Fruit fly (Drosophila melanogaster) whole organism, embryonic: ENCODE results near the gene nmo.
A peak's percentile ranks its signal among the peaks of the same experiment; 100 is the strongest.

Source experiments
- CG10462 ChIP-seq: fragments of 200-800 bp; sonication (Bioruptor generic); optimal IDR thresholded peaks from 2 replicates; lab custom pipeline; 2016; ENCODE audit warnings: missing biosample characterization, missing genetic modification characterization
- CG11398 ChIP-seq: fragments of 200-800 bp; sonication (Bioruptor generic); optimal IDR thresholded peaks from 2 replicates; lab custom pipeline; 2016; ENCODE audit warnings: missing biosample characterization, missing genetic modification characterization
- CG12391 ChIP-seq: fragments of 200-800 bp; sonication (Bioruptor generic); optimal IDR thresholded peaks from 3 replicates; lab custom pipeline; 2018; ENCODE audit warnings: missing biosample characterization, mild to moderate bottlenecking, missing genetic modification characterization, moderate library complexity
- CG13123 ChIP-seq: fragments of 200-800 bp; sonication (Bioruptor generic); optimal IDR thresholded peaks from 2 replicates; lab custom pipeline; 2016; ENCODE audit warnings: missing biosample characterization, missing genetic modification characterization
- CG1603 ChIP-seq: fragments of 200-800 bp; sonication (Bioruptor generic); optimal IDR thresholded peaks from 2 replicates; lab custom pipeline; 2019; ENCODE audit warnings: missing biosample characterization, mild to moderate bottlenecking, missing genetic modification characterization, moderate library complexity
- CG17328 ChIP-seq: fragments of 200-800 bp; sonication (Bioruptor generic); IDR thresholded peaks from 2 replicates; pipeline ENCODE4 v1.3.6; 2022; ENCODE audit warnings: missing biosample characterization, missing genetic modification characterization
- CG17359 ChIP-seq: fragments of 200-800 bp; sonication (Bioruptor generic); optimal IDR thresholded peaks from 3 replicates; lab custom pipeline; 2018; ENCODE audit warnings: missing biosample characterization, mild to moderate bottlenecking, missing genetic modification characterization, moderate library complexity
- CG1792 ChIP-seq: fragments of 200-800 bp; sonication (Bioruptor generic); optimal IDR thresholded peaks from 2 replicates; lab custom pipeline; 2016; ENCODE audit warnings: missing biosample characterization, missing genetic modification characterization
- CG2120 ChIP-seq: fragments of 200-800 bp; sonication (Bioruptor generic); optimal IDR thresholded peaks from 3 replicates; lab custom pipeline; 2016; ENCODE audit warnings: missing biosample characterization, missing genetic modification characterization
- CG2199 ChIP-seq: fragments of 200-800 bp; sonication (Bioruptor generic); IDR thresholded peaks from 3 replicates; pipeline ENCODE4 v1.3.6; 2022; ENCODE audit warnings: missing biosample characterization, missing genetic modification characterization
- CG2202 ChIP-seq: fragments of 200-800 bp; sonication (Bioruptor generic); optimal IDR thresholded peaks from 2 replicates; lab custom pipeline; 2018; ENCODE audit warnings: missing biosample characterization, mild to moderate bottlenecking, missing genetic modification characterization
- CG33557 ChIP-seq: fragments of 200-800 bp; sonication (Bioruptor generic); optimal IDR thresholded peaks from 2 replicates; lab custom pipeline; 2019; ENCODE audit warnings: missing biosample characterization, mild to moderate bottlenecking, missing genetic modification characterization, moderate library complexity
- CG42726 ChIP-seq: fragments of 200-800 bp; sonication (Bioruptor generic); IDR thresholded peaks from 2 replicates; pipeline ENCODE4 v1.3.6; 2022; ENCODE audit warnings: missing biosample characterization, missing genetic modification characterization; ENCODE audit not compliant: partially characterized antibody
- CG4360 ChIP-seq: fragments of 200-800 bp; sonication (Bioruptor generic); IDR thresholded peaks from 2 replicates; pipeline ENCODE4 v1.3.6; 2022; ENCODE audit warnings: missing biosample characterization, missing genetic modification characterization
- CG4730 ChIP-seq: fragments of 200-800 bp; sonication (Bioruptor generic); IDR thresholded peaks from 2 replicates; pipeline ENCODE4 v1.3.6; 2022; ENCODE audit warnings: missing biosample characterization, missing genetic modification characterization
- CG8281 ChIP-seq: fragments of 200-800 bp; sonication (Bioruptor generic); optimal IDR thresholded peaks from 2 replicates; lab custom pipeline; 2018; ENCODE audit warnings: missing biosample characterization, mild to moderate bottlenecking, missing genetic modification characterization, moderate library complexity
- CG9797 ChIP-seq: fragments of 200-800 bp; sonication (Bioruptor generic); optimal IDR thresholded peaks from 3 replicates; lab custom pipeline; 2018; ENCODE audit warnings: missing biosample characterization, mild to moderate bottlenecking, missing genetic modification characterization
- Dfd ChIP-seq, 2 experiments: fragments of >200 bp; optimal IDR thresholded peaks; 2 replicates each; lab custom pipeline; 2017; ENCODE audit warnings: missing biosample characterization in 2 of 2, missing genetic modification characterization in 2 of 2
- ERR ChIP-seq: fragments of 200-800 bp; sonication (Bioruptor generic); optimal IDR thresholded peaks from 2 replicates; lab custom pipeline; 2016; ENCODE audit warnings: missing biosample characterization, missing genetic modification characterization
- Fer3 ChIP-seq: fragments of 200-800 bp; sonication (Bioruptor generic); optimal IDR thresholded peaks from 2 replicates; lab custom pipeline; 2018; ENCODE audit warnings: missing biosample characterization, mild to moderate bottlenecking, missing genetic modification characterization, moderate library complexity
- HmgD ChIP-seq: fragments of 200-800 bp; sonication (Bioruptor generic); optimal IDR thresholded peaks from 3 replicates; lab custom pipeline; 2016; ENCODE audit warnings: missing biosample characterization, missing genetic modification characterization
- Hmr ChIP-seq: fragments of 200-800 bp; sonication (Bioruptor generic); optimal IDR thresholded peaks from 3 replicates; lab custom pipeline; 2017; ENCODE audit warnings: mild to moderate bottlenecking, missing biosample characterization, missing genetic modification reagents, missing genetic modification characterization
- Hr51 ChIP-seq, 2 experiments: fragments of 200-800 bp; sonication (Bioruptor generic); optimal IDR thresholded peaks; 2 replicates in 1 of 2; 3 replicates in 1 of 2; lab custom pipeline; 2016 to 2018; ENCODE audit warnings: missing biosample characterization in 2 of 2, missing genetic modification characterization in 2 of 2, mild to moderate bottlenecking in 1 of 2, moderate library complexity in 1 of 2
- Nf-YB ChIP-seq: fragments of 200-800 bp; sonication (Bioruptor generic); optimal IDR thresholded peaks from 3 replicates; lab custom pipeline; 2019; ENCODE audit warnings: missing biosample characterization, mild to moderate bottlenecking, missing genetic modification characterization, moderate library complexity
- Ptx1 ChIP-seq: fragments of 200-800 bp; sonication (Bioruptor generic); IDR thresholded peaks from 2 replicates; pipeline ENCODE4 v1.3.6; 2022; ENCODE audit warnings: missing biosample characterization, missing genetic modification characterization
- Rfx ChIP-seq: fragments of 200-800 bp; sonication (Bioruptor generic); IDR thresholded peaks from 2 replicates; pipeline ENCODE4 v1.3.6; 2022; ENCODE audit warnings: missing biosample characterization, missing genetic modification characterization
- Taf1 ChIP-seq: fragments of 200-800 bp; sonication (Bioruptor generic); IDR thresholded peaks from 2 replicates; pipeline ENCODE4 v1.3.6; 2022; ENCODE audit warnings: missing biosample characterization, missing genetic modification characterization
- bab2 ChIP-seq: fragments of 200-800 bp; sonication (Bioruptor generic); optimal IDR thresholded peaks from 2 replicates; lab custom pipeline; 2016; ENCODE audit warnings: missing biosample characterization, missing genetic modification characterization
- br ChIP-seq: fragments of >200 bp; optimal IDR thresholded peaks from 2 replicates; lab custom pipeline; 2017
- cg ChIP-seq: fragments of 200-800 bp; sonication (Bioruptor generic); optimal IDR thresholded peaks from 3 replicates; lab custom pipeline; 2019; ENCODE audit warnings: missing biosample characterization, mild to moderate bottlenecking, missing genetic modification characterization, moderate library complexity
- da ChIP-seq: fragments of 200-800 bp; sonication (Bioruptor generic); optimal IDR thresholded peaks from 2 replicates; lab custom pipeline; 2016; ENCODE audit warnings: missing biosample characterization, missing genetic modification characterization
- danr ChIP-seq: fragments of 200-800 bp; sonication (Bioruptor generic); IDR thresholded peaks from 2 replicates; pipeline ENCODE4 v1.3.6; 2022; ENCODE audit warnings: missing biosample characterization, missing genetic modification characterization
- dm ChIP-seq: fragments of 200-800 bp; sonication (Bioruptor generic); optimal IDR thresholded peaks from 3 replicates; lab custom pipeline; 2016; ENCODE audit warnings: missing biosample characterization, missing genetic modification characterization
- emc ChIP-seq: fragments of 200-800 bp; sonication (Bioruptor generic); optimal IDR thresholded peaks from 2 replicates; lab custom pipeline; 2016; ENCODE audit warnings: missing biosample characterization, missing genetic modification characterization
- fd64A ChIP-seq: fragments of 200-800 bp; sonication (Bioruptor generic); optimal IDR thresholded peaks from 3 replicates; lab custom pipeline; 2018; ENCODE audit warnings: missing biosample characterization, mild to moderate bottlenecking, missing genetic modification characterization
- fu2 ChIP-seq: fragments of 200-800 bp; sonication (Bioruptor generic); optimal IDR thresholded peaks from 2 replicates; lab custom pipeline; 2016; ENCODE audit warnings: missing biosample characterization, missing genetic modification characterization
- hkb ChIP-seq, 2 experiments: fragments of 200-800 bp in 1 of 2; fragments of >200 bp in 1 of 2; sonication (Bioruptor generic) in 1 of 2; IDR thresholded peaks in 1 of 2; optimal IDR thresholded peaks in 1 of 2; 2 replicates each; pipeline versions ENCODE4 v1.3.6 to Lab custom; 2017 to 2022; ENCODE audit warnings: missing biosample characterization in 1 of 2, missing genetic modification characterization in 1 of 2
- ind ChIP-seq: fragments of 200-800 bp; sonication (Bioruptor generic); optimal IDR thresholded peaks from 3 replicates; lab custom pipeline; 2016; ENCODE audit warnings: missing biosample characterization, missing genetic modification characterization
- mld ChIP-seq: fragments of 200-800 bp; sonication (Bioruptor generic); IDR thresholded peaks from 3 replicates; pipeline ENCODE4 v1.3.6; 2022; ENCODE audit warnings: missing biosample characterization, missing genetic modification characterization; ENCODE audit not compliant: partially characterized antibody
- nerfin-2 ChIP-seq: fragments of 200-800 bp; sonication (Bioruptor generic); IDR thresholded peaks from 2 replicates; pipeline ENCODE4 v1.3.6; 2022; ENCODE audit warnings: missing biosample characterization, missing genetic modification characterization; ENCODE audit not compliant: partially characterized antibody
- pb ChIP-seq: fragments of 200-800 bp; sonication (Bioruptor generic); optimal IDR thresholded peaks from 3 replicates; lab custom pipeline; 2016; ENCODE audit warnings: missing biosample characterization, missing genetic modification characterization
- phol ChIP-seq: fragments of 200-800 bp; sonication (Bioruptor generic); optimal IDR thresholded peaks from 3 replicates; lab custom pipeline; 2018; ENCODE audit warnings: missing biosample characterization, mild to moderate bottlenecking, missing genetic modification characterization, moderate library complexity
- scrt ChIP-seq: fragments of 200-800 bp; sonication (Bioruptor generic); optimal IDR thresholded peaks from 2 replicates; lab custom pipeline; 2018; ENCODE audit warnings: missing biosample characterization, mild to moderate bottlenecking, missing genetic modification characterization, moderate library complexity
- sens ChIP-seq: fragments of 200-800 bp; sonication (Bioruptor generic); peaks from one replicate; lab custom pipeline; 2016; ENCODE audit warnings: missing biosample characterization, missing genetic modification characterization
- sens-2 ChIP-seq: fragments of 200-800 bp; sonication (Bioruptor generic); IDR thresholded peaks from 2 replicates; pipeline ENCODE4 v1.3.6; 2022; ENCODE audit warnings: missing biosample characterization, missing genetic modification characterization
- ssp ChIP-seq: fragments of 200-800 bp; sonication (Bioruptor generic); IDR thresholded peaks from 2 replicates; pipeline ENCODE4 v1.3.6; 2022; ENCODE audit warnings: missing biosample characterization, missing genetic modification characterization
- tna ChIP-seq: fragments of 200-800 bp; sonication (Bioruptor generic); IDR thresholded peaks from 2 replicates; pipeline ENCODE4 v1.3.6; 2022; ENCODE audit warnings: missing biosample characterization, missing genetic modification characterization; ENCODE audit not compliant: partially characterized antibody
- twi ChIP-seq: fragments of 200-800 bp; optimal IDR thresholded peaks from 2 replicates; lab custom pipeline; 2019; ENCODE audit warnings: missing biosample characterization, mild to moderate bottlenecking, missing genetic modification characterization, moderate library complexity
- unc-4 ChIP-seq: fragments of 200-800 bp; sonication (Bioruptor generic); IDR thresholded peaks from 2 replicates; pipeline ENCODE4 v1.3.6; 2022; ENCODE audit warnings: missing biosample characterization, missing genetic modification characterization; ENCODE audit not compliant: partially characterized antibody
- zf30C ChIP-seq: fragments of 200-800 bp; sonication (Bioruptor generic); optimal IDR thresholded peaks from 3 replicates; lab custom pipeline; 2018; ENCODE audit warnings: missing biosample characterization, mild to moderate bottlenecking, missing genetic modification characterization
- zfh2 ChIP-seq: fragments of 200-800 bp; sonication (Bioruptor generic); optimal IDR thresholded peaks from 2 replicates; lab custom pipeline; 2016; ENCODE audit warnings: missing biosample characterization, missing genetic modification characterization

nmo gene

dm6 chr3L:8081822-8082221 lies 103.0 kb downstream of the nmo start:
- TF ChIP-seq phol (tag; lab: Kevin White, UChicago) = no peak
- no peak for TF ChIP-seq da (GFP tag; lab: Kevin White, UChicago)
- TF ChIP-seq CG2199 = peak; percentile 86
- TF ChIP-seq Hr51 (GFP tag; optimal IDR thresholded peaks at IDR 0.05; lab: Kevin White, UChicago) = peak in 1 of 2 experiments; percentile 49
- no peak for TF ChIP-seq CG2202 (tag; lab: Kevin White, UChicago)
- no peak for TF ChIP-seq ssp (GFP tag; lab: Robert Waterston, UW)
- no peak for TF ChIP-seq zfh2 (GFP tag; lab: Kevin White, UChicago)
- no peak for TF ChIP-seq CG13123
- peak; percentile 5 for TF ChIP-seq ind (GFP tag; lab: Kevin White, UChicago)
- TF ChIP-seq HmgD (GFP tag; lab: Kevin White, UChicago) = no peak
- no peak for TF ChIP-seq danr
- TF ChIP-seq CG4360 (GFP tag; lab: Robert Waterston, UW) = no peak
- TF ChIP-seq Hmr (GFP tag; lab: Kevin White, UChicago) = peak; percentile 69
- no peak for TF ChIP-seq nerfin-2 (GFP tag; lab: Robert Waterston, UW)
- peak; percentile 98 for TF ChIP-seq scrt (GFP tag; lab: Kevin White, UChicago)
- TF ChIP-seq CG33557 (GFP tag; lab: Kevin White, UChicago) = no peak
- peak; percentile 72; the same call in 1 of the 2 replicates for TF ChIP-seq Rfx (GFP tag; lab: Robert Waterston, UW)
- no peak for TF ChIP-seq CG11398 (GFP tag; lab: Kevin White, UChicago)
- no peak; the same call in 1 of the 2 replicates for TF ChIP-seq sens-2
- TF ChIP-seq hkb (optimal IDR thresholded peaks at IDR 0.05; lab: Kevin White, UChicago) = no peak
- TF ChIP-seq hkb (GFP tag; IDR thresholded peaks at IDR 0.05; lab: Robert Waterston, UW) = peak; percentile 67
- peak; percentile 58 for TF ChIP-seq ERR
- no peak for TF ChIP-seq mld (GFP tag; lab: Robert Waterston, UW)
- no peak for TF ChIP-seq emc (GFP tag; lab: Kevin White, UChicago)
- TF ChIP-seq bab2 (GFP tag; lab: Kevin White, UChicago) = peak; percentile 1
- no peak for TF ChIP-seq CG9797 (GFP tag; lab: Kevin White, UChicago)
- TF ChIP-seq CG12391 (tag; lab: Kevin White, UChicago) = peak; percentile 18
- TF ChIP-seq CG42726 (GFP tag; lab: Robert Waterston, UW) = no peak
- TF ChIP-seq CG1792 (GFP tag; lab: Kevin White, UChicago) = peak; percentile 1
- TF ChIP-seq CG17328 = no peak
- TF ChIP-seq CG4730 (GFP tag; lab: Robert Waterston, UW) = no peak
- TF ChIP-seq tna (GFP tag; lab: Robert Waterston, UW) = no peak
- TF ChIP-seq twi (tag; lab: Kevin White, UChicago) = no peak
- TF ChIP-seq unc-4 (GFP tag; lab: Robert Waterston, UW) = peak; percentile 51; the same call in 1 of the 2 replicates
- no peak for TF ChIP-seq pb (GFP tag; lab: Kevin White, UChicago)
- TF ChIP-seq CG8281 (tag; lab: Kevin White, UChicago) = peak; percentile 28
- peak; percentile 46 for TF ChIP-seq Fer3 (tag; lab: Kevin White, UChicago)
- no peak for TF ChIP-seq Nf-YB
- peak; percentile 83 for TF ChIP-seq sens
- no peak for TF ChIP-seq fu2 (GFP tag; lab: Kevin White, UChicago)
- TF ChIP-seq Ptx1 (GFP tag; lab: Robert Waterston, UW) = no peak
- peak; percentile 40 for TF ChIP-seq CG1603
- TF ChIP-seq Taf1 (GFP tag; lab: Robert Waterston, UW) = no peak
- peak; percentile 56 for TF ChIP-seq CG2120
- no peak for TF ChIP-seq CG10462 (GFP tag; lab: Kevin White, UChicago)
- no peak for TF ChIP-seq cg (GFP tag; lab: Kevin White, UChicago)
- no peak for TF ChIP-seq Dfd (GFP tag; optimal IDR thresholded peaks at IDR 0.05; lab: Kevin White, UChicago)
- peak; percentile 2 for TF ChIP-seq fd64A (GFP tag; lab: Kevin White, UChicago)
- TF ChIP-seq br (lab: Kevin White, UChicago) = no peak
- no peak for TF ChIP-seq zf30C (GFP tag; lab: Kevin White, UChicago)
- TF ChIP-seq CG17359 (tag; lab: Kevin White, UChicago) = peak; percentile 42
- TF ChIP-seq dm (GFP tag; lab: Kevin White, UChicago) = no peak
